Worm (Caenorhabditis elegans): ENCODE measurements around the gene R07C12.1.

R07C12.1 gene

DNA sequence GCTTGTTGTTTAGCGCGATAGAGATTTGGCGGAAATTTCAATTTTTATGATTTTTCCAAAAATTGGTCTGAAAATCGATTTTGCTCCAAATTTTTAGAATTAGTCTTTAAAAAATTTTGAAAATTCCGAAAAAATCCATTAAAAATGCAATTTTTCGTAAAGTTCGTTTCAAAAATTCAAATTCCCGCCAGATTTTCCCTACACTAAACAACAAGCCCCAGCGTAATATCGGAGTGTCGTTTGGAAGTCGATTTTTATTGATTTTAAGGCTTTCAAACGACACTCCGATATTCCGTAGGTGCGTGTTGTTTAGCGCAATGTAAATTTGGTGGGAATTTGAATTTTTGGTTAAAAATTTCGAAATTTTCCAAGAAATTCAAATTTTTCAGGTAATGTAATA lies 24.4 kb downstream of the R07C12.1 start:
- TF ChIP-seq efl-1 (GFP tag; optimal IDR thresholded peaks at IDR 0.05) (peak; percentile 32), dox-1 (GFP tag; IDR thresholded peaks at IDR 0.05) (0 out of 2 replicates have a peak, but pooled peaks have one; percentile 36), lin-54 (GFP tag; optimal IDR thresholded peaks at IDR 0.05) (peak; percentile 83), let-607 (tag; optimal IDR thresholded peaks at IDR 0.05) (no peak), aptf-2 (GFP tag; conservative IDR thresholded peaks at IDR 0.05) (no peak), K12H6.12 (tag; optimal IDR thresholded peaks at IDR 0.05) (no peak), ceh-58 (GFP tag; IDR thresholded peaks at IDR 0.05) (no peak), mcd-1 (GFP tag; IDR thresholded peaks at IDR 0.05) (0 out of 2 replicates have a peak, but pooled peaks have one; percentile 12), Y56A3A.18 (GFP tag; IDR thresholded peaks at IDR 0.05) (no peak), repo-1 (tag; optimal IDR thresholded peaks at IDR 0.05) (no peak), unc-130 (GFP tag; optimal IDR thresholded peaks at IDR 0.05) (no peak), lsl-1 (GFP tag; optimal IDR thresholded peaks at IDR 0.05) (peak; percentile 43), attf-3 (GFP tag; conservative IDR thresholded peaks at IDR 0.05) (peak; percentile 90), F49E8.2 (tag; optimal IDR thresholded peaks at IDR 0.05; ENCODE audit: insufficient read depth) (peak; percentile 50), C06A6.2 (GFP tag; conservative IDR thresholded peaks at IDR 0.05) (no peak), nhr-80 (tag; optimal IDR thresholded peaks at IDR 0.05) (no peak), nhr-90 (tag; optimal IDR thresholded peaks at IDR 0.05) (no peak), B0336.3 (GFP tag; IDR thresholded peaks at IDR 0.05) (no peak), gei-17 (GFP tag; optimal IDR thresholded peaks at IDR 0.05) (no peak), D2030.7 (GFP tag; IDR thresholded peaks at IDR 0.05) (peak; percentile 32; the same call in 1 of the 2 replicates), madf-6 (GFP tag; IDR thresholded peaks at IDR 0.05) (peak; percentile 30; the same call in 1 of the 2 replicates), nhr-27 (tag; optimal IDR thresholded peaks at IDR 0.05) (no peak)

DNA sequence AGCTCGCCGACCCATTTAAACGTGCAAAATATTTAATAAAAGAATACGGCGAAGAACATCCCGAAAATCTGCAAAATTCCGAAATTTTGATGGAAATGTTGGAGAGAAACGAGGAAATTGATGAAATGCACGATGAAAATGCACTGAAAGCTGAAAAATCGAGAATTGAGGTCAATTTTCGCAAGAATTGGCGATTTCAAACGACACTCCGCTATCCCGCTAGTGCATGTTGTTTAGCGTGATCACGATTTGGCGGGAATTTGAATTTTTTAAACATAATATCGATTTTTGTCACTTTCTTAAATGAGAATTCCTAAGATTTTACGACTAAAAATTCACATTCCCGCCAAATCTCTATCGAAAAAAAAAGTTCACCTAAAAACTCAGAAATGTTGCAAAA lies 25.3 kb downstream of the R07C12.1 start:
- TF ChIP-seq zfh-2 (GFP tag; conservative IDR thresholded peaks at IDR 0.05), result no peak
- no peak for TF ChIP-seq ets-4 (GFP tag; optimal IDR thresholded peaks at IDR 0.05)
- TF ChIP-seq attf-3 (GFP tag; conservative IDR thresholded peaks at IDR 0.05), result peak; percentile 28; the same call in 1 of the 2 replicates
- no peak for TF ChIP-seq T07F8.4 (tag; optimal IDR thresholded peaks at IDR 0.05)

DNA sequence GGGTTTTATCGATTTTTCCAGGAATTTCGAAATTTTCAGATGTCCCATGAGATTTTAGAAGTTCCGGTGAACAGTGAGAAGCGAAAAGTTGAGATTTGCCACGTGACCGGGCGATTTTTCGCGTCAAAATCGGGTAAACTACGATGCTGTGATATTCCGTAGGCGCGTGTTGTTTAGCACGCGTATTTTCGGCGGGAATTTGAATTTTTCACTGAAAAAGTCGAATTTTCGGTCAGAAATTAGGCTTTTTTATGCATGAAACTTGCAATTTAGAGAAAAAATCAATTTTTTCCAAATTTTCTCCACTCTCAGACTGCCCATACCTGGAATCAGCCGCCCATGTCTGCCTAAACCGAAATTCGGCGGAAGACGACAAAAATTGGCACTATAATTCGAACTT lies 26.2 kb downstream of the R07C12.1 start, which contains the start of gene tsen-34:
Gene tsen-34, plus strand, starts transcription at position 34 of the 400 bp plus-strand sequence.
- TF ChIP-seq bed-1 (GFP tag; IDR thresholded peaks at IDR 0.05) (no peak), C06A6.2 (GFP tag; conservative IDR thresholded peaks at IDR 0.05) (no peak), sptf-2 (GFP tag; optimal IDR thresholded peaks at IDR 0.05) (no peak), ztf-28 (GFP tag; IDR thresholded peaks at IDR 0.05) (no peak), nhr-120 (GFP tag; IDR thresholded peaks at IDR 0.05) (no peak), ztf-25 (GFP tag; IDR thresholded peaks at IDR 0.05) (no peak), attf-6 (GFP tag; IDR thresholded peaks at IDR 0.05) (no peak), snpc-3.4 (tag; optimal IDR thresholded peaks at IDR 0.05) (no peak), B0261.1 (tag; optimal IDR thresholded peaks at IDR 0.05) (no peak), ceh-79 (tag; optimal IDR thresholded peaks at IDR 0.05) (no peak), snpc-1.3 (tag; optimal IDR thresholded peaks at IDR 0.05; ENCODE audit: insufficient read depth) (no peak), mcd-1 (GFP tag; IDR thresholded peaks at IDR 0.05) (0 out of 2 replicates have a peak, but pooled peaks have one; percentile 6), F10E7.11 (tag; optimal IDR thresholded peaks at IDR 0.05) (no peak), lin-26 (GFP tag; IDR thresholded peaks at IDR 0.05) (0 out of 2 replicates have a peak, but pooled peaks have one; percentile 16), sdz-38 (tag; optimal IDR thresholded peaks at IDR 0.05) (no peak), B0336.3 (GFP tag; IDR thresholded peaks at IDR 0.05) (0 out of 2 replicates have a peak, but pooled peaks have one; percentile 19), Y53F4B.3 (GFP tag; IDR thresholded peaks at IDR 0.05) (no peak), rec-8 (tag; optimal IDR thresholded peaks at IDR 0.05) (no peak), xnd-1 (tag; optimal IDR thresholded peaks at IDR 0.05) (no peak), zim-3 (tag; optimal IDR thresholded peaks at IDR 0.05) (no peak), ccch-3 (GFP tag; optimal IDR thresholded peaks at IDR 0.05) (no peak), hmg-20 (GFP tag; IDR thresholded peaks at IDR 0.05) (no peak), ceh-58 (GFP tag; IDR thresholded peaks at IDR 0.05) (no peak)

Data from whole organism, young adult.